Fruit fly (Drosophila melanogaster) whole organism, prepupa: ENCODE data around the gene CG13086.

Experiments
- CG10669 ChIP-seq: fragments of 200-800 bp; sonication (Bioruptor generic); optimal IDR thresholded peaks from 3 replicates; lab custom pipeline; 2018; ENCODE audit warnings: missing biosample characterization, mild to moderate bottlenecking, missing genetic modification characterization, moderate library complexity
- CG31627 ChIP-seq: fragments of 200-800 bp; sonication (Bioruptor generic); optimal IDR thresholded peaks from 3 replicates; lab custom pipeline; 2016; ENCODE audit warnings: missing biosample characterization, missing genetic modification characterization
- CG6854 ChIP-seq: fragments of 200-800 bp; sonication (Bioruptor generic); optimal IDR thresholded peaks from 2 replicates; lab custom pipeline; 2017; ENCODE audit warnings: missing biosample characterization, mild to moderate bottlenecking, missing genetic modification characterization
- Ets96B ChIP-seq: fragments of 200-800 bp; optimal IDR thresholded peaks from 2 replicates; lab custom pipeline; 2019; ENCODE audit warnings: missing biosample characterization, mild to moderate bottlenecking, missing genetic modification characterization, moderate library complexity
- Met ChIP-seq: fragments of 200-800 bp; sonication (Bioruptor generic); optimal IDR thresholded peaks from 3 replicates; lab custom pipeline; 2016; ENCODE audit warnings: missing biosample characterization, missing genetic modification characterization
- OdsH ChIP-seq: fragments of 200-800 bp; sonication (Bioruptor generic); optimal IDR thresholded peaks from 3 replicates; lab custom pipeline; 2016; ENCODE audit warnings: missing biosample characterization, missing genetic modification characterization
- acj6 ChIP-seq: fragments of 200-800 bp; sonication (Bioruptor generic); optimal IDR thresholded peaks from 3 replicates; lab custom pipeline; 2016; ENCODE audit warnings: missing biosample characterization, missing genetic modification characterization
- fd85E ChIP-seq: fragments of 200-800 bp; sonication (Bioruptor generic); optimal IDR thresholded peaks from 3 replicates; lab custom pipeline; 2016; ENCODE audit warnings: missing biosample characterization, missing genetic modification characterization
- ss ChIP-seq, 2 experiments: fragments of 200-800 bp; sonication (Bioruptor generic); optimal IDR thresholded peaks; 2 replicates in 1 of 2; 3 replicates in 1 of 2; lab custom pipeline; 2017 to 2018; ENCODE audit warnings: mild to moderate bottlenecking in 2 of 2, missing biosample characterization in 2 of 2, missing genetic modification characterization in 2 of 2, moderate library complexity in 1 of 2
- svp ChIP-seq: fragments of 200-800 bp; sonication (Bioruptor generic); peaks from one replicate; lab custom pipeline; 2016; ENCODE audit warnings: missing biosample characterization, missing genetic modification characterization
- topi ChIP-seq: fragments of 200-800 bp; sonication (Bioruptor generic); optimal IDR thresholded peaks from 3 replicates; lab custom pipeline; 2016; ENCODE audit warnings: missing biosample characterization, missing genetic modification characterization

DNA sequence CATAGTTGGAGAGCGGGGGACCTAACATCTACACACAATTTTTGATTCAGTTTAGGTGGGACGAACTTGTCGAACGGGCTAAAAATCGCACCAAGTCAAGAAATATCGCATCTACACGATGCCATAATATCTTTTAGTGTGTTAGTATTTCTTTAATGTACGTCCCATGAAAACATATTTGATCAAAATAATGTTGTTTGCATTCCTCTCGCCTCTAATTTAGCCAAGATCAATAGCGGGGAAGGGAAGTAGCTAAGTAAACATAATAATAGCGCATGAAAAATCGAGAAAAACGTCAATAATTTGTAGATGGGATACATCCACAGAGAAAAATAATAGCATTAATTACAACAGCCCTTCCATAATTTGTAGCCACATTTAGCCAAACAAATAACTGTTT, 47.8 kb downstream of the CG13086 start:
- TF ChIP-seq CG31627 (GFP tag; lab: Kevin White, UChicago) (no peak), CG6854 (GFP tag; lab: Kevin White, UChicago) (no peak), Ets96B (tag; lab: Kevin White, UChicago) (no peak), topi (GFP tag; lab: Kevin White, UChicago) (no peak), acj6 (no peak), CG10669 (no peak), Met (GFP tag; lab: Kevin White, UChicago) (no peak), OdsH (GFP tag; lab: Kevin White, UChicago) (no peak), ss (GFP tag; optimal IDR thresholded peaks at IDR 0.05; lab: Kevin White, UChicago) (no peak), fd85E (GFP tag; lab: Kevin White, UChicago) (no peak), svp (GFP tag; lab: Kevin White, UChicago) (no peak)
